Worm (Caenorhabditis elegans): ENCODE data around the gene M79.2.

The M79.2 gene

ce11 chrX:10667424-10668291 lies 39.1 kb upstream of the M79.2 start:
- no peak for TF ChIP-seq skn-1 (tag; optimal IDR thresholded peaks at IDR 0.05)
- peak; percentile 23 for TF ChIP-seq jun-1 (tag; optimal IDR thresholded peaks at IDR 0.05)
- TF ChIP-seq ceh-28 (tag; optimal IDR thresholded peaks at IDR 0.05) = peak; percentile 62
- TF ChIP-seq nhr-25 (tag; optimal IDR thresholded peaks at IDR 0.05) = peak; percentile 70
- TF ChIP-seq nhr-43 (tag; optimal IDR thresholded peaks at IDR 0.05; ENCODE audit: poor library complexity, severe bottlenecking) = peak; percentile 65
- no peak for TF ChIP-seq eor-1 (tag; optimal IDR thresholded peaks at IDR 0.05)
- TF ChIP-seq nhr-77 (tag; optimal IDR thresholded peaks at IDR 0.05) = no peak
- TF ChIP-seq nhr-23 (tag; optimal IDR thresholded peaks at IDR 0.05) = peak; percentile 81
- TF ChIP-seq lsy-12 (tag; optimal IDR thresholded peaks at IDR 0.05) = peak; percentile 39
- no peak for TF ChIP-seq sea-2 (GFP tag; optimal IDR thresholded peaks at IDR 0.05)
- TF ChIP-seq hmg-11 (tag; optimal IDR thresholded peaks at IDR 0.05) = peak; percentile 8

DNA sequence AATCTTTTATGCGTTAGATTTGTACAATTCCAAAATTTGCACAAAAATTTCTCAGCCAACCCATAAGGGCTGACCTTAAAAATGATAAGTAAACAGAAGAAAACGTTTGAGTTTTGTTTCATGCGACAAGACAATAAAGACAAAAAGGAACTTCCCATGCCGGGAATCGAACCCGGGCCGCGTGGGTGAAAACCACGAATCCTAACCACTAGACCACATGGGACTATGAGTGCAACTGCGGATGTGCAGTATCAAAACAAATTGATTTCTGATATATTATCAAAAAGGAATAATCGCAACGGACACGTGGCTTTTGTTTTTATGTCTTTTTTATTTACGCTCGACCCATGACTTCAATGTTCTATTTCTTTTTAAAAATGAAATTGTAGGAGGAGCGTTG lies 38.3 kb upstream of the M79.2 start:
- peak; percentile 38 for TF ChIP-seq nhr-43 (tag; optimal IDR thresholded peaks at IDR 0.05; ENCODE audit: poor library complexity, severe bottlenecking)
- TF ChIP-seq skn-1 (tag; optimal IDR thresholded peaks at IDR 0.05) = no peak

- TF ChIP-seq R02D3.7 (tag; optimal IDR thresholded peaks at IDR 0.05) (no peak), pha-4 (tag; optimal IDR thresholded peaks at IDR 0.05) (no peak), nhr-11 (tag; optimal IDR thresholded peaks at IDR 0.05) (no peak), elt-3 (tag; optimal IDR thresholded peaks at IDR 0.05) (no peak), ceh-28 (tag; optimal IDR thresholded peaks at IDR 0.05) (peak; percentile 72), lsy-12 (tag; optimal IDR thresholded peaks at IDR 0.05) (no peak)
These were observed 36.2 kb upstream of the M79.2 start for ce11 chrX:10664759-10665158.

ce11 chrX:10659508-10659907 lies 30.9 kb upstream of the M79.2 start:
- TF ChIP-seq nhr-67 (tag; optimal IDR thresholded peaks at IDR 0.05) (no peak), R02D3.7 (tag; optimal IDR thresholded peaks at IDR 0.05) (no peak), ceh-9 (tag; optimal IDR thresholded peaks at IDR 0.05) (no peak), lsy-12 (tag; optimal IDR thresholded peaks at IDR 0.05) (no peak), fos-1 (tag; optimal IDR thresholded peaks at IDR 0.05) (no peak), ceh-28 (tag; optimal IDR thresholded peaks at IDR 0.05) (no peak), lin-15B (tag; optimal IDR thresholded peaks at IDR 0.05) (no peak), nhr-25 (tag; optimal IDR thresholded peaks at IDR 0.05) (no peak), ZK546.5 (tag; optimal IDR thresholded peaks at IDR 0.05) (no peak), nfya-1 (tag; optimal IDR thresholded peaks at IDR 0.05; ENCODE audit: insufficient read depth) (no peak), mml-1 (tag; optimal IDR thresholded peaks at IDR 0.05) (no peak)

DNA sequence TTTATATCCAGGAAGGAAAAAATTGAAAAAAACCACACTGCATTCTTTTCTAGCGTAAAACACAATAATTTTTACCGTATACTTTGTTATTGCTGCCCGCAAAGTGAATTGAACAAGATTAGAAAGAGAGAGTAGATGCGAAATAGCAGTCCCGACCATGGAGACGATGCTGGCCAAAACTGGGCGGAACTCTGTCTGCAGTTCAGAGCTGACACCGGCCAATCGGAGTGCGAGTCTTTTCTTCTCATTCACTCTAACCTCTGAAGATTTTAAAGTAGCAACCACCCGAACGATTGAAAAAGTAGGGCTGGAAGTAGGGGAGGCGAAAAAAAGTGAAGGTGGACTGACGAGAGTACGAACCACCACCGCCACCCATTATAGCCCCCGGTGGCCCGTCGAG lies 28.0 kb upstream of the M79.2 start:
- no peak for TF ChIP-seq mml-1 (tag; optimal IDR thresholded peaks at IDR 0.05)
- TF ChIP-seq nhr-23 (tag; optimal IDR thresholded peaks at IDR 0.05) = peak; percentile 33
- no peak for TF ChIP-seq lin-39 (tag; optimal IDR thresholded peaks at IDR 0.05)
- no peak for TF ChIP-seq ceh-9 (tag; optimal IDR thresholded peaks at IDR 0.05)
- TF ChIP-seq nfya-1 (tag; optimal IDR thresholded peaks at IDR 0.05; ENCODE audit: insufficient read depth) = peak; percentile 90
- no peak for TF ChIP-seq pha-4 (tag; optimal IDR thresholded peaks at IDR 0.05)
- no peak for TF ChIP-seq sea-2 (GFP tag; optimal IDR thresholded peaks at IDR 0.05)
- TF ChIP-seq unc-62 (GFP tag; optimal IDR thresholded peaks at IDR 0.05) = no peak
- TF ChIP-seq egl-27 (tag; optimal IDR thresholded peaks at IDR 0.05) = no peak

ce11 chrX:10650103-10650502 lies 21.5 kb upstream of the M79.2 start:
- TF ChIP-seq elt-2 (tag; optimal IDR thresholded peaks at IDR 0.05) (peak; percentile 49), egl-5 (tag; optimal IDR thresholded peaks at IDR 0.05) (no peak)

ce11 chrX:10647590-10648105 lies 19.0 kb upstream of the M79.2 start:
- peak; percentile 63 for TF ChIP-seq nhr-23 (tag; optimal IDR thresholded peaks at IDR 0.05)
- peak; percentile 3 for TF ChIP-seq nfya-1 (tag; optimal IDR thresholded peaks at IDR 0.05; ENCODE audit: insufficient read depth)
- TF ChIP-seq nhr-25 (tag; optimal IDR thresholded peaks at IDR 0.05) = peak; percentile 82
- TF ChIP-seq nhr-237 (tag; optimal IDR thresholded peaks at IDR 0.05) = no peak
- no peak for TF ChIP-seq lin-39 (tag; optimal IDR thresholded peaks at IDR 0.05)
- peak; percentile 26 for TF ChIP-seq ceh-28 (tag; optimal IDR thresholded peaks at IDR 0.05)
- TF ChIP-seq zag-1 (tag; optimal IDR thresholded peaks at IDR 0.05) = no peak
- no peak for TF ChIP-seq ztf-4 (tag; optimal IDR thresholded peaks at IDR 0.05)
- no peak for TF ChIP-seq aly-2 (tag; optimal IDR thresholded peaks at IDR 0.05)
- no peak for TF ChIP-seq ceh-9 (tag; optimal IDR thresholded peaks at IDR 0.05)
- peak; percentile 39 for TF ChIP-seq lsy-12 (tag; optimal IDR thresholded peaks at IDR 0.05)

Measured in whole organism, L3 larva.